Worm (Caenorhabditis elegans) whole organism, late embryonic: ENCODE results near the gene F15G9.1.

Source experiments
- C08G9.2 ChIP-seq: sonication (generic microtip); optimal IDR thresholded peaks from 2 replicates; lab custom pipeline; 2016; ENCODE audit warnings: mild to moderate bottlenecking, missing genetic modification characterization, moderate library complexity, missing compliant biosample characterization
- C38D4.7 ChIP-seq: fragments of 200-800 bp; sonication (Bioruptor generic); optimal IDR thresholded peaks from 2 replicates; lab custom pipeline; 2018; ENCODE audit warnings: mild to moderate bottlenecking, missing genetic modification characterization, moderate library complexity, missing compliant biosample characterization
- F13H6.1 ChIP-seq: sonication (generic microtip); optimal IDR thresholded peaks from 2 replicates; lab custom pipeline; 2016; ENCODE audit warnings: missing genetic modification characterization, missing compliant biosample characterization
- K02D7.2 ChIP-seq: sonication (generic microtip); optimal IDR thresholded peaks from 2 replicates; lab custom pipeline; 2017; ENCODE audit warnings: mild to moderate bottlenecking, missing genetic modification characterization, missing compliant biosample characterization
- K09A11.1 ChIP-seq: sonication (generic microtip); optimal IDR thresholded peaks from 2 replicates; lab custom pipeline; 2017; ENCODE audit warnings: antibody characterized with exemption, mild to moderate bottlenecking, missing genetic modification characterization, missing compliant biosample characterization; ENCODE audit not compliant: insufficient read depth
- T23F11.4 ChIP-seq: fragments of 200-800 bp; sonication (Bioruptor generic); optimal IDR thresholded peaks from 2 replicates; lab custom pipeline; 2018; ENCODE audit warnings: mild to moderate bottlenecking, missing genetic modification characterization, missing compliant biosample characterization
- Y22D7AL.16 ChIP-seq: sonication (generic microtip); optimal IDR thresholded peaks from 2 replicates; lab custom pipeline; 2016; ENCODE audit warnings: missing genetic modification characterization, missing compliant biosample characterization
- ahr-1 ChIP-seq: sonication (generic microtip); optimal IDR thresholded peaks from 2 replicates; lab custom pipeline; 2016; ENCODE audit warnings: missing genetic modification characterization, missing compliant biosample characterization
- ama-1 ChIP-seq: fragments of 150-350 bp; optimal IDR thresholded peaks from 2 replicates; lab custom pipeline; 2014
- ceh-14 ChIP-seq: sonication (generic microtip); optimal IDR thresholded peaks from 2 replicates; lab custom pipeline; 2016; ENCODE audit warnings: missing genotype, missing genetic modification characterization, missing compliant biosample characterization
- ceh-19 ChIP-seq: fragments of 200-800 bp; sonication (Bioruptor generic); optimal IDR thresholded peaks from 2 replicates; lab custom pipeline; 2018; ENCODE audit warnings: mild to moderate bottlenecking, missing genetic modification characterization, missing compliant biosample characterization
- ceh-2 ChIP-seq: sonication (generic microtip); optimal IDR thresholded peaks from 2 replicates; lab custom pipeline; 2016; ENCODE audit warnings: missing genotype, missing genetic modification characterization, missing compliant biosample characterization
- ceh-22 ChIP-seq: sonication (generic microtip); optimal IDR thresholded peaks from 2 replicates; lab custom pipeline; 2017; ENCODE audit warnings: missing biosample characterization, missing genetic modification characterization
- ceh-24 ChIP-seq: sonication (generic microtip); optimal IDR thresholded peaks from 2 replicates; lab custom pipeline; 2016; ENCODE audit warnings: mild to moderate bottlenecking, missing genetic modification characterization, missing compliant biosample characterization
- ceh-31 ChIP-seq: sonication (generic microtip); optimal IDR thresholded peaks from 2 replicates; lab custom pipeline; 2016; ENCODE audit warnings: missing genetic modification characterization, missing compliant biosample characterization
- ceh-48 ChIP-seq: sonication (generic microtip); optimal IDR thresholded peaks from 2 replicates; lab custom pipeline; 2016; ENCODE audit warnings: missing genetic modification characterization, inconsistent platforms, missing compliant biosample characterization
- ceh-6 ChIP-seq: fragments of 200-800 bp; sonication (Bioruptor generic); optimal IDR thresholded peaks from 2 replicates; lab custom pipeline; 2018; ENCODE audit warnings: mild to moderate bottlenecking, missing genetic modification characterization, missing compliant biosample characterization
- che-1 ChIP-seq: sonication (generic microtip); optimal IDR thresholded peaks from 2 replicates; lab custom pipeline; 2016; ENCODE audit warnings: mild to moderate bottlenecking, missing genetic modification characterization, missing compliant biosample characterization
- elt-2 ChIP-seq: sonication (generic microtip); optimal IDR thresholded peaks from 2 replicates; lab custom pipeline; 2016; ENCODE audit warnings: missing genetic modification reagents, missing genetic modification characterization, missing compliant biosample characterization
- elt-4 ChIP-seq: sonication (generic microtip); optimal IDR thresholded peaks from 2 replicates; lab custom pipeline; 2016; ENCODE audit warnings: missing genetic modification characterization, missing compliant biosample characterization
- fax-1 ChIP-seq: sonication (generic microtip); optimal IDR thresholded peaks from 2 replicates; lab custom pipeline; 2016; ENCODE audit warnings: missing genotype, missing genetic modification characterization, missing compliant biosample characterization
- fkh-6 ChIP-seq: sonication (generic microtip); optimal IDR thresholded peaks from 2 replicates; lab custom pipeline; 2016; ENCODE audit warnings: missing genetic modification characterization, missing compliant biosample characterization
- gmeb-2 ChIP-seq: sonication (generic microtip); optimal IDR thresholded peaks from 2 replicates; lab custom pipeline; 2016; ENCODE audit warnings: missing genetic modification characterization, inconsistent platforms, missing compliant biosample characterization
- hlh-13 ChIP-seq: fragments of 200-800 bp; sonication (Bioruptor generic); optimal IDR thresholded peaks from 2 replicates; lab custom pipeline; 2018; ENCODE audit warnings: mild to moderate bottlenecking, missing genetic modification characterization, missing compliant biosample characterization
- hlh-15 ChIP-seq: sonication (generic microtip); optimal IDR thresholded peaks from 2 replicates; lab custom pipeline; 2016; ENCODE audit warnings: missing genetic modification characterization, missing compliant biosample characterization
- hlh-30 ChIP-seq: sonication (generic microtip); optimal IDR thresholded peaks from 2 replicates; lab custom pipeline; 2017; ENCODE audit warnings: antibody characterized with exemption, missing genetic modification characterization, missing compliant biosample characterization; ENCODE audit not compliant: insufficient read depth
- hlh-6 ChIP-seq: sonication (generic microtip); optimal IDR thresholded peaks from 2 replicates; lab custom pipeline; 2016; ENCODE audit warnings: missing genotype, missing genetic modification characterization, missing compliant biosample characterization
- madf-2 ChIP-seq: sonication (generic microtip); optimal IDR thresholded peaks from 2 replicates; lab custom pipeline; 2017; ENCODE audit warnings: missing genetic modification characterization, missing compliant biosample characterization
- mec-3 ChIP-seq: sonication (generic microtip); optimal IDR thresholded peaks from 2 replicates; lab custom pipeline; 2016; ENCODE audit warnings: borderline replicate concordance, missing genetic modification characterization, missing compliant biosample characterization
- nhr-232 ChIP-seq: sonication (generic microtip); optimal IDR thresholded peaks from 2 replicates; lab custom pipeline; 2016; ENCODE audit warnings: missing genetic modification characterization, missing compliant biosample characterization
- odd-2 ChIP-seq: sonication (generic microtip); optimal IDR thresholded peaks from 2 replicates; lab custom pipeline; 2017; ENCODE audit warnings: antibody characterized with exemption, mild to moderate bottlenecking, missing genetic modification characterization, missing compliant biosample characterization
- pat-9 ChIP-seq: fragments of 200-800 bp; sonication (Bioruptor generic); optimal IDR thresholded peaks from 2 replicates; lab custom pipeline; 2018; ENCODE audit warnings: mild to moderate bottlenecking, missing genetic modification characterization, moderate library complexity, missing compliant biosample characterization
- pha-2 ChIP-seq: sonication (generic microtip); optimal IDR thresholded peaks from 2 replicates; lab custom pipeline; 2017; ENCODE audit warnings: mild to moderate bottlenecking, missing genetic modification characterization, missing compliant biosample characterization
- pros-1 ChIP-seq: fragments of 150-350 bp; optimal IDR thresholded peaks from 2 replicates; lab custom pipeline; 2014; ENCODE audit warnings: missing biosample characterization, missing genetic modification reagents, missing genetic modification characterization
- ref-2 ChIP-seq: sonication (generic microtip); optimal IDR thresholded peaks from 2 replicates; lab custom pipeline; 2016; ENCODE audit warnings: missing genetic modification characterization, missing compliant biosample characterization
- rnt-1 ChIP-seq: sonication (generic microtip); optimal IDR thresholded peaks from 2 replicates; lab custom pipeline; 2016; ENCODE audit warnings: missing genetic modification characterization, missing compliant biosample characterization
- sox-4 ChIP-seq: sonication (generic microtip); optimal IDR thresholded peaks from 2 replicates; lab custom pipeline; 2017; ENCODE audit warnings: mild to moderate bottlenecking, missing genetic modification characterization, inconsistent platforms, missing compliant biosample characterization
- tbx-2 ChIP-seq: sonication (generic microtip); optimal IDR thresholded peaks from 2 replicates; lab custom pipeline; 2016; ENCODE audit warnings: missing genetic modification characterization, missing compliant biosample characterization
- tbx-7 ChIP-seq: sonication (generic microtip); optimal IDR thresholded peaks from 2 replicates; lab custom pipeline; 2016; ENCODE audit warnings: missing genotype, missing genetic modification characterization, missing compliant biosample characterization
- unc-42 ChIP-seq: sonication (generic microtip); optimal IDR thresholded peaks from 2 replicates; lab custom pipeline; 2016; ENCODE audit warnings: missing genotype, missing genetic modification characterization, missing compliant biosample characterization
- unc-55 ChIP-seq: sonication (generic microtip); optimal IDR thresholded peaks from 2 replicates; lab custom pipeline; 2017; ENCODE audit warnings: missing biosample characterization, missing genetic modification reagents, missing genetic modification characterization
- unc-86 ChIP-seq: sonication (generic microtip); optimal IDR thresholded peaks from 2 replicates; lab custom pipeline; 2016; ENCODE audit warnings: missing genetic modification characterization, missing compliant biosample characterization
- zip-5 ChIP-seq: sonication (generic microtip); optimal IDR thresholded peaks from 2 replicates; lab custom pipeline; 2016; ENCODE audit warnings: missing genetic modification characterization, missing compliant biosample characterization
- ztf-16 ChIP-seq: sonication (generic microtip); optimal IDR thresholded peaks from 2 replicates; lab custom pipeline; 2017; ENCODE audit warnings: missing genetic modification characterization, missing compliant biosample characterization

Gene F15G9.1

DNA sequence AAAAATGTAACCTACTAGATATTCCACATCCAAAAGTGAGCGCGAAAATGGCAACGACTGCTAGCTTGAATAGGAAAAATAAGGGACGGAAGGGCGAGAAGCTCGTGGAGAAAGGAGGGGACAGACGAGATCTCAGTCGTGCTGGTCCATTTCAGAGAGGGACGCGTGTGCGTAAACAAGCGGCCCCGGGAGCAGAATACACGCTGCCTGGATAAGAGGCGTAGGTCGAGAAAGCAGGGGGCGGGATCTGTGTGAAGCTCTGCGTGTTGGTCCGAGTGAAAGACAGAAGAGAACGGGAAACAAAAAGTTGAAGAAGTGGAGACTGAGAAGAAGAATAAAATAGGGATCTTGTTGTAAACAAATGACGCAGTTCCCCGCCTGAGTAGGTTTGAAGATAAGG lies 37.6 kb upstream of the F15G9.1 start, which contains the start of gene T14B1.1 (continued):
- no peak for TF ChIP-seq K09A11.1
- TF ChIP-seq unc-42 (tag; lab: Kevin White, UChicago) = peak; percentile 17
- TF ChIP-seq elt-2 (tag; lab: Kevin White, UChicago) = no peak
- TF ChIP-seq ceh-48 = no peak
- TF ChIP-seq ahr-1 (tag; lab: Kevin White, UChicago) = no peak
- no peak for TF ChIP-seq pha-2
- TF ChIP-seq T23F11.4 (GFP tag; lab: Kevin White, UChicago) = no peak
- peak; percentile 55 for TF ChIP-seq ceh-31
- TF ChIP-seq Y22D7AL.16 = no peak
- TF ChIP-seq tbx-2 (tag; lab: Kevin White, UChicago) = peak; percentile 13
- TF ChIP-seq F13H6.1 = no peak
- no peak for TF ChIP-seq elt-4
- TF ChIP-seq zip-5 (tag; lab: Kevin White, UChicago) = no peak
- TF ChIP-seq madf-2 (tag; lab: Kevin White, UChicago) = no peak
- TF ChIP-seq ceh-19 = no peak
- no peak for TF ChIP-seq che-1 (tag; lab: Kevin White, UChicago)
- TF ChIP-seq odd-2 (tag; lab: Kevin White, UChicago) = no peak
- no peak for TF ChIP-seq sox-4
- TF ChIP-seq ceh-24 (tag; lab: Kevin White, UChicago) = no peak
- no peak for TF ChIP-seq pat-9 (tag; lab: Kevin White, UChicago)
- peak; percentile 20 for TF ChIP-seq ref-2 (tag; lab: Kevin White, UChicago)
- TF ChIP-seq fax-1 (tag; lab: Kevin White, UChicago) = no peak
- TF ChIP-seq hlh-6 (tag; lab: Kevin White, UChicago) = peak; percentile 23
- TF ChIP-seq hlh-13 (GFP tag; lab: Kevin White, UChicago) = no peak
- no peak for TF ChIP-seq mec-3 (tag; lab: Kevin White, UChicago)
- no peak for TF ChIP-seq hlh-30 (tag; lab: Kevin White, UChicago)
- TF ChIP-seq C38D4.7 (GFP tag; lab: Kevin White, UChicago) = no peak
- TF ChIP-seq pros-1 (tag; lab: Kevin White, UChicago) = no peak
- TF ChIP-seq rnt-1 (tag; lab: Kevin White, UChicago) = peak; percentile 16
- TF ChIP-seq fkh-6 (tag; lab: Kevin White, UChicago) = no peak
- no peak for TF ChIP-seq tbx-7 (tag; lab: Kevin White, UChicago)
- TF ChIP-seq ceh-22 (tag; lab: Kevin White, UChicago) = no peak
- no peak for TF ChIP-seq unc-86 (tag; lab: Kevin White, UChicago)
- TF ChIP-seq gmeb-2 (tag; lab: Kevin White, UChicago) = no peak
- TF ChIP-seq nhr-232 = no peak
- TF ChIP-seq ceh-6 (GFP tag; lab: Kevin White, UChicago) = no peak
- TF ChIP-seq ztf-16 (tag; lab: Kevin White, UChicago) = no peak
- TF ChIP-seq ceh-14 (tag; lab: Kevin White, UChicago) = no peak
- TF ChIP-seq ama-1 = no peak
- no peak for TF ChIP-seq C08G9.2 (tag; lab: Kevin White, UChicago)
- TF ChIP-seq unc-55 (GFP tag; lab: Kevin White, UChicago) = no peak
- TF ChIP-seq K02D7.2 (tag; lab: Kevin White, UChicago) = no peak

DNA sequence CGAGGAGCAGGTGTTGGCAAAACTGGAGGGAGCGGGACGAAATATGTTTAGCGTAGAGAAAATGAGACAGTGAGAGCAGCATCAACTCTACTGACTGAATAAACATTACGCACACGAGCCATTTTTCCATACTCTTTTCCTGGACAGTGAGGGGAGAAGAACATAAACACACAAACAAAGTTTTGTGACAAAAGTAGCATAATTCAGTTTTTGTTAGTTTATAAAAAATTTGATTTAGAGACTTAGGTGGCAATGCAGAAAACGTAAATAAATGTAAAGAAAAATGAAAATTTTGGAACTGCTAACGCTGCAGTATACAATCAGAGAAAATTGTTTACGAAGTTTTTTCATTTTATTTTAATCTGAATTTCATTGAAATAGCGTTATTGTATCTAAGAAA lies 33.0 kb upstream of the F15G9.1 start:
- TF ChIP-seq C08G9.2 (tag; lab: Kevin White, UChicago) = no peak
- TF ChIP-seq ceh-2 = no peak
- no peak for TF ChIP-seq ceh-19
- no peak for TF ChIP-seq hlh-15 (tag; lab: Kevin White, UChicago)
